Fruit fly (Drosophila melanogaster) whole organism, embryonic: ENCODE results near the gene Zaf1.

ENCODE experiments used
- CG10462 ChIP-seq: fragments of 200-800 bp; sonication (Bioruptor generic); optimal IDR thresholded peaks from 2 replicates; lab custom pipeline; 2016; ENCODE audit warnings: missing biosample characterization, missing genetic modification characterization
- CG10654 ChIP-seq: fragments of 200-800 bp; sonication (Bioruptor generic); optimal IDR thresholded peaks from 2 replicates; lab custom pipeline; 2016; ENCODE audit warnings: missing biosample characterization, missing genetic modification characterization
- CG12155 ChIP-seq: fragments of 200-800 bp; sonication (Bioruptor generic); optimal IDR thresholded peaks from 3 replicates; lab custom pipeline; 2016; ENCODE audit warnings: missing biosample characterization, missing genetic modification characterization
- CG1233 ChIP-seq: fragments of 200-800 bp; sonication (Bioruptor generic); optimal IDR thresholded peaks from 4 replicates; lab custom pipeline; 2018; ENCODE audit warnings: missing biosample characterization, mild to moderate bottlenecking, missing genetic modification characterization
- CG13894 ChIP-seq: fragments of 200-800 bp; sonication (Bioruptor generic); optimal IDR thresholded peaks from 3 replicates; lab custom pipeline; 2018; ENCODE audit warnings: missing biosample characterization, mild to moderate bottlenecking, missing genetic modification characterization, moderate library complexity
- CG14441 ChIP-seq: fragments of 200-800 bp; sonication (Bioruptor generic); IDR thresholded peaks from 2 replicates; pipeline ENCODE4 v1.3.6; 2022; ENCODE audit warnings: missing biosample characterization, missing genetic modification characterization
- CG14710 ChIP-seq: fragments of 200-800 bp; sonication (Bioruptor generic); optimal IDR thresholded peaks from 3 replicates; lab custom pipeline; 2019; ENCODE audit warnings: missing biosample characterization, mild to moderate bottlenecking, missing genetic modification characterization, moderate library complexity
- CG14860 ChIP-seq: fragments of 200-800 bp; sonication (Bioruptor generic); IDR thresholded peaks from 3 replicates; pipeline ENCODE4 v1.3.6; 2022; ENCODE audit warnings: missing biosample characterization, missing genetic modification characterization; ENCODE audit not compliant: partially characterized antibody
- CG16813 ChIP-seq: fragments of 200-800 bp; sonication (Bioruptor generic); IDR thresholded peaks from 3 replicates; pipeline ENCODE4 v1.3.6; 2022; ENCODE audit warnings: missing biosample characterization, missing genetic modification characterization; ENCODE audit not compliant: partially characterized antibody
- CG17186 ChIP-seq: fragments of 200-800 bp; sonication (Bioruptor generic); optimal IDR thresholded peaks from 3 replicates; lab custom pipeline; 2017; ENCODE audit warnings: missing biosample characterization, missing genetic modification reagents, missing genetic modification characterization
- CG2889 ChIP-seq: fragments of 200-800 bp; sonication (Bioruptor generic); IDR thresholded peaks from 3 replicates; pipeline ENCODE4 v1.3.6; 2022; ENCODE audit warnings: missing biosample characterization, missing genetic modification characterization
- CG3065 ChIP-seq: fragments of 200-800 bp; sonication (Bioruptor generic); optimal IDR thresholded peaks from 2 replicates; lab custom pipeline; 2016; ENCODE audit warnings: missing biosample characterization, missing genetic modification characterization
- CG31441 ChIP-seq: fragments of 200-800 bp; sonication (Bioruptor generic); IDR thresholded peaks from 2 replicates; pipeline ENCODE4 v1.3.6; 2022; ENCODE audit warnings: missing biosample characterization, missing genetic modification characterization
- CG32772 ChIP-seq: fragments of 200-800 bp; sonication (Bioruptor generic); IDR thresholded peaks from 2 replicates; pipeline ENCODE4 v1.3.6; 2022; ENCODE audit warnings: missing biosample characterization, missing genetic modification characterization
- CG34224 ChIP-seq: fragments of 200-800 bp; sonication (Bioruptor generic); IDR thresholded peaks from 3 replicates; pipeline ENCODE4 v1.3.6; 2022; ENCODE audit warnings: missing biosample characterization, missing genetic modification characterization; ENCODE audit not compliant: partially characterized antibody
- CG5953 ChIP-seq: fragments of 200-800 bp; sonication (Bioruptor generic); IDR thresholded peaks from 2 replicates; pipeline ENCODE4 v1.3.6; 2022; ENCODE audit warnings: missing biosample characterization, missing genetic modification characterization
- CG6854 ChIP-seq: fragments of 200-800 bp; sonication (Bioruptor generic); optimal IDR thresholded peaks from 3 replicates; lab custom pipeline; 2017; ENCODE audit warnings: missing biosample characterization, mild to moderate bottlenecking, missing genetic modification characterization
- CG7357 ChIP-seq: fragments of 200-800 bp; sonication (Bioruptor generic); IDR thresholded peaks from 3 replicates; pipeline ENCODE4 v1.3.6; 2022; ENCODE audit warnings: missing biosample characterization, missing genetic modification characterization
- CG7745 ChIP-seq: fragments of 200-800 bp; sonication (Bioruptor generic); optimal IDR thresholded peaks from 2 replicates; lab custom pipeline; 2018; ENCODE audit warnings: missing biosample characterization, mild to moderate bottlenecking, missing genetic modification characterization, moderate library complexity
- CG8281 ChIP-seq: fragments of 200-800 bp; sonication (Bioruptor generic); optimal IDR thresholded peaks from 2 replicates; lab custom pipeline; 2018; ENCODE audit warnings: missing biosample characterization, mild to moderate bottlenecking, missing genetic modification characterization, moderate library complexity
- CG9437 ChIP-seq: fragments of 200-800 bp; sonication (Bioruptor generic); optimal IDR thresholded peaks from 2 replicates; lab custom pipeline; 2018; ENCODE audit warnings: missing biosample characterization, mild to moderate bottlenecking, missing genetic modification characterization
- CG9876 ChIP-seq: fragments of 200-800 bp; sonication (Bioruptor generic); optimal IDR thresholded peaks from 2 replicates; lab custom pipeline; 2016; ENCODE audit warnings: missing biosample characterization, missing genetic modification characterization
- Chrac-16 ChIP-seq: fragments of 200-800 bp; sonication (Bioruptor generic); optimal IDR thresholded peaks from 3 replicates; lab custom pipeline; 2016; ENCODE audit warnings: missing biosample characterization, missing genetic modification characterization
- Dip3 ChIP-seq: fragments of 200-800 bp; sonication (Bioruptor generic); optimal IDR thresholded peaks from 3 replicates; lab custom pipeline; 2016; ENCODE audit warnings: missing biosample characterization, missing genetic modification characterization
- Fer2 ChIP-seq: fragments of 200-800 bp; sonication (Bioruptor generic); optimal IDR thresholded peaks from 2 replicates; lab custom pipeline; 2018; ENCODE audit warnings: missing biosample characterization, mild to moderate bottlenecking, missing genetic modification characterization, moderate library complexity
- HmgZ ChIP-seq: fragments of 200-800 bp; sonication (Bioruptor generic); optimal IDR thresholded peaks from 2 replicates; lab custom pipeline; 2018; ENCODE audit warnings: missing biosample characterization, mild to moderate bottlenecking, missing genetic modification characterization
- Hr3 ChIP-seq: fragments of 200-800 bp; sonication (Bioruptor generic); optimal IDR thresholded peaks from 3 replicates; lab custom pipeline; 2016; ENCODE audit warnings: missing biosample characterization, missing genetic modification characterization
- Hr51 ChIP-seq, 2 experiments: fragments of 200-800 bp; sonication (Bioruptor generic); optimal IDR thresholded peaks; 2 replicates in 1 of 2; 3 replicates in 1 of 2; lab custom pipeline; 2016 to 2018; ENCODE audit warnings: missing biosample characterization in 2 of 2, missing genetic modification characterization in 2 of 2, mild to moderate bottlenecking in 1 of 2, moderate library complexity in 1 of 2
- Nf-YB ChIP-seq: fragments of 200-800 bp; sonication (Bioruptor generic); optimal IDR thresholded peaks from 3 replicates; lab custom pipeline; 2019; ENCODE audit warnings: missing biosample characterization, mild to moderate bottlenecking, missing genetic modification characterization, moderate library complexity
- Optix ChIP-seq: fragments of 200-800 bp; sonication (Bioruptor generic); IDR thresholded peaks from 3 replicates; pipeline ENCODE4 v1.3.6; 2022; ENCODE audit warnings: missing biosample characterization, missing genetic modification characterization
- Rx ChIP-seq: fragments of 200-800 bp; sonication (Bioruptor generic); IDR thresholded peaks from 2 replicates; pipeline ENCODE4 v1.3.6; 2022; ENCODE audit warnings: missing biosample characterization, missing genetic modification characterization
- Stat92E ChIP-seq, 3 experiments: fragments of >200 bp in 2 of 3; fragments of 200-800 bp in 1 of 3; sonication (Bioruptor generic) in 1 of 3; optimal IDR thresholded peaks; 2 replicates each; lab custom pipeline; 2017 to 2019; ENCODE audit warnings: missing biosample characterization in 3 of 3, missing genetic modification characterization in 3 of 3, mild to moderate bottlenecking in 1 of 3, moderate library complexity in 1 of 3
- Tbp ChIP-seq: fragments of >200 bp; optimal IDR thresholded peaks from 2 replicates; lab custom pipeline; 2018; ENCODE audit warnings: missing biosample characterization, missing genetic modification characterization
- aop ChIP-seq: fragments of 200-800 bp; sonication (Bioruptor generic); IDR thresholded peaks from 2 replicates; pipeline ENCODE4 v1.3.6; 2022; ENCODE audit warnings: missing biosample characterization, missing genetic modification characterization
- bigmax ChIP-seq: fragments of 200-800 bp; sonication (Bioruptor generic); optimal IDR thresholded peaks from 2 replicates; lab custom pipeline; 2018; ENCODE audit warnings: missing biosample characterization, mild to moderate bottlenecking, missing genetic modification characterization
- bsh ChIP-seq, 2 experiments: fragments of 200-800 bp; sonication (Bioruptor generic); optimal IDR thresholded peaks; 2 replicates each; lab custom pipeline; 2017 to 2018; ENCODE audit warnings: mild to moderate bottlenecking in 2 of 2, missing biosample characterization in 2 of 2, missing genetic modification characterization in 2 of 2, moderate library complexity in 1 of 2
- crp ChIP-seq, 2 experiments: fragments of 200-800 bp; sonication (Bioruptor generic); optimal IDR thresholded peaks; 2 replicates in 1 of 2; 3 replicates in 1 of 2; lab custom pipeline; 2017; ENCODE audit warnings: missing biosample characterization in 2 of 2, missing genetic modification characterization in 2 of 2, mild to moderate bottlenecking in 1 of 2, moderate library complexity in 1 of 2
- dan ChIP-seq: fragments of 200-800 bp; sonication (Bioruptor generic); IDR thresholded peaks from 2 replicates; pipeline ENCODE4 v1.3.6; 2022; ENCODE audit warnings: missing biosample characterization, missing genetic modification characterization
- grn ChIP-seq: fragments of 200-800 bp; sonication (Bioruptor generic); optimal IDR thresholded peaks from 3 replicates; lab custom pipeline; 2017; ENCODE audit warnings: missing biosample characterization, missing genetic modification characterization
- her ChIP-seq: fragments of 200-800 bp; sonication (Bioruptor generic); optimal IDR thresholded peaks from 2 replicates; lab custom pipeline; 2016; ENCODE audit warnings: missing biosample characterization, missing genetic modification characterization
- nerfin-1 ChIP-seq: fragments of 200-800 bp; sonication (Bioruptor generic); optimal IDR thresholded peaks from 3 replicates; lab custom pipeline; 2019; ENCODE audit warnings: missing biosample characterization, mild to moderate bottlenecking, missing genetic modification characterization, moderate library complexity
- oc ChIP-seq: fragments of 200-800 bp; sonication (Bioruptor generic); optimal IDR thresholded peaks from 2 replicates; lab custom pipeline; 2018; ENCODE audit warnings: missing biosample characterization, mild to moderate bottlenecking, missing genetic modification characterization, moderate library complexity
- pnt ChIP-seq: fragments of 200-800 bp; sonication (Bioruptor generic); optimal IDR thresholded peaks from 3 replicates; lab custom pipeline; 2016; ENCODE audit warnings: missing biosample characterization, missing genetic modification characterization
- psq ChIP-seq: fragments of 200-800 bp; sonication (Bioruptor generic); optimal IDR thresholded peaks from 2 replicates; lab custom pipeline; 2017; ENCODE audit warnings: missing biosample characterization, missing genetic modification characterization
- pum ChIP-seq: fragments of 200-800 bp; sonication (Bioruptor generic); optimal IDR thresholded peaks from 2 replicates; lab custom pipeline; 2016; ENCODE audit warnings: missing biosample characterization, missing genetic modification characterization
- sqz ChIP-seq: fragments of 200-800 bp; sonication (Bioruptor generic); optimal IDR thresholded peaks from 3 replicates; lab custom pipeline; 2018; ENCODE audit warnings: missing biosample characterization, mild to moderate bottlenecking, missing genetic modification characterization
- trem ChIP-seq: fragments of 200-800 bp; optimal IDR thresholded peaks from 3 replicates; lab custom pipeline; 2019; ENCODE audit warnings: missing biosample characterization, mild to moderate bottlenecking, missing genetic modification characterization, moderate library complexity
- unc-4 ChIP-seq: fragments of 200-800 bp; sonication (Bioruptor generic); IDR thresholded peaks from 2 replicates; pipeline ENCODE4 v1.3.6; 2022; ENCODE audit warnings: missing biosample characterization, missing genetic modification characterization; ENCODE audit not compliant: partially characterized antibody
- vfl ChIP-seq: fragments of 200-800 bp; sonication (Bioruptor generic); optimal IDR thresholded peaks from 2 replicates; lab custom pipeline; 2016; ENCODE audit warnings: missing biosample characterization, missing genetic modification characterization
- zfh2 ChIP-seq: fragments of 200-800 bp; sonication (Bioruptor generic); optimal IDR thresholded peaks from 2 replicates; lab custom pipeline; 2016; ENCODE audit warnings: missing biosample characterization, missing genetic modification characterization

The Zaf1 gene

DNA sequence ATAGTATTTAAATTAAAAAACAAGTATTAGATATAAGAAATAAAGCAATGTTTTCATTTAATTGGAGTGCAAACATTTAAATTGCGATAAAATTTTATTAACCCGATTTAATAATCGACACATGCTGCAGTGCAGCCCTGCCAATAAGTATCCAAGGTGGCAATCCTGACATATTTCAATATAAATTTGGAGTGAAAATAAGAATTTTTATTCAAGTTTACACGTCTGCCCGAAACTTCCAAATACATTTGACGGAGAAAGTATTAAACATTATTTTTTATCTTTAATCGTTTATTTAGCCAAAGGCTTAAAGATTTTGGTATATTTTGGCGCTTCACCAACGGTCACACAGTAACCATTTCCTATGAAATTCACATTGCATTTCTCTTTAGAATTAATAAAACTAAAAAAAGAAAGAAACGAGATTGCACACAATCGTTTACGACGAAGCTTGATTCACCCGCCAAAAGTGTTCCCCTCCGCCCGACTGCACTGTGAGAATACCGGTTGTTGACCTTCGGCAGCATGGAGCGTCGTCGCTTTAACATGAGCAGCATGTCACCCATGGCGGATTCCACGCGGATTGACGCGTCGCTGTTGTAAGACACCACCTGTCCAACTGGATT is 3.1 kb upstream of the Zaf1 start, which contains the start of gene CG14712 (continued):
- TF ChIP-seq CG9437 (GFP tag; lab: Kevin White, UChicago) (no peak), Chrac-16 (no peak), grn (GFP tag; lab: Kevin White, UChicago) (no peak), bigmax (no peak), CG5953 (GFP tag; lab: Robert Waterston, UW) (no peak), pnt (no peak), CG14441 (GFP tag; lab: Robert Waterston, UW) (peak; percentile 21; the same call in 1 of the 2 replicates), CG2889 (GFP tag; lab: Robert Waterston, UW) (no peak), CG13894 (tag; lab: Kevin White, UChicago) (no peak), Dip3 (GFP tag; lab: Kevin White, UChicago) (no peak), nerfin-1 (tag; lab: Kevin White, UChicago) (no peak), trem (tag; lab: Kevin White, UChicago) (peak; percentile 89), sqz (no peak), CG8281 (tag; lab: Kevin White, UChicago) (no peak), her (GFP tag; lab: Kevin White, UChicago) (no peak), HmgZ (tag; lab: Kevin White, UChicago) (peak; percentile 55), Nf-YB (no peak), Optix (GFP tag; lab: Robert Waterston, UW) (no peak), CG32772 (GFP tag; lab: Robert Waterston, UW) (no peak), aop (GFP tag; lab: Robert Waterston, UW) (no peak), CG7357 (no peak), Tbp (GFP tag; lab: Kevin White, UChicago) (no peak), unc-4 (GFP tag; lab: Robert Waterston, UW) (peak; percentile 70), crp (GFP tag; optimal IDR thresholded peaks at IDR 0.05; lab: Kevin White, UChicago) (peak in 1 of 2 experiments; percentile 51), CG14710 (tag; lab: Kevin White, UChicago) (peak; percentile 96), CG10654 (no peak), zfh2 (no peak), vfl (GFP tag; lab: Kevin White, UChicago) (peak; percentile 7), Rx (no peak), CG10462 (no peak), Hr51 (GFP tag; optimal IDR thresholded peaks at IDR 0.05; lab: Kevin White, UChicago) (peak in 1 of 2 experiments; percentile 36), CG3065 (GFP tag; lab: Kevin White, UChicago) (no peak), CG6854 (GFP tag; lab: Kevin White, UChicago) (no peak), bsh (GFP tag; optimal IDR thresholded peaks at IDR 0.05; lab: Kevin White, UChicago) (no peak), CG14860 (GFP tag; lab: Robert Waterston, UW) (peak; percentile 50; the same call in 2 of the 3 replicates), CG16813 (GFP tag; lab: Robert Waterston, UW) (peak; percentile 27; the same call in 1 of the 3 replicates), dan (no peak), oc (tag; lab: Kevin White, UChicago) (no peak), CG17186 (peak; percentile 49), Hr3 (GFP tag; lab: Kevin White, UChicago) (no peak), Stat92E (GFP tag; optimal IDR thresholded peaks at IDR 0.05; lab: Kevin White, UChicago) (peak in 1 of 3 experiments; percentile 88), CG7745 (tag; lab: Kevin White, UChicago) (no peak), CG34224 (GFP tag; lab: Robert Waterston, UW) (peak; percentile 44), CG1233 (GFP tag; lab: Kevin White, UChicago) (no peak), CG31441 (GFP tag; lab: Robert Waterston, UW) (no peak), pum (no peak), CG12155 (GFP tag; lab: Kevin White, UChicago) (no peak), Fer2 (tag; lab: Kevin White, UChicago) (no peak), psq (no peak), CG9876 (GFP tag; lab: Kevin White, UChicago) (no peak)
